Worm (Caenorhabditis elegans): Measurements from ENCODE around the gene folt-3.

folt-3 gene

DNA sequence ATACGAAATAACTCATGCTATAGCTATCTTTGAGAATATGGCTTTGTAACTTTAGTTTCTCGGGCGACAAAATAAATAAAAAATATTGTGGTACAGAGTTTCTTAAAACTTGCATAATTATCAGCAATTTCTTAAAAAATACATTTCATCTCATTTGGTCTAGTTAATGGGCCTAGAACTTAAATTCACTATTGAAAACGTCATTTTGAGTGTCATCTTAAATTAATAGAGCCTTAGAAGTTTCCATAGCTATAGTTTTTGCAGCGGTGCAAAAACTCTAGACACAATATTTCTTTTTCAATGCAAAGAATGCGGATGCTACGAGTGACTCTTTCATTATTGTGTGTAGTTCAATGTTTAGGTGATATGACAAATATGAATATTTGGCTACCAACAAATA, 2.5 kb upstream of the folt-3 start, which contains the start of gene clec-215:
TSS of gene clec-215 (plus strand) at position 301 of the 400 bp plus-strand sequence.
- TF ChIP-seq ceh-14 (tag; optimal IDR thresholded peaks at IDR 0.05), result no peak
- no peak for TF ChIP-seq ceh-22 (tag; optimal IDR thresholded peaks at IDR 0.05)
- TF ChIP-seq mec-3 (tag; optimal IDR thresholded peaks at IDR 0.05; ENCODE audit: borderline replicate concordance), result no peak
- no peak for TF ChIP-seq madf-2 (tag; optimal IDR thresholded peaks at IDR 0.05)
- no peak for TF ChIP-seq dmd-4 (tag; optimal IDR thresholded peaks at IDR 0.05; ENCODE audit: borderline replicate concordance)
- TF ChIP-seq T23F11.4 (GFP tag; optimal IDR thresholded peaks at IDR 0.05), result no peak
- TF ChIP-seq che-1 (tag; optimal IDR thresholded peaks at IDR 0.05), result no peak
- TF ChIP-seq unc-3 (GFP tag; conservative IDR thresholded peaks at IDR 0.05), result no peak
- TF ChIP-seq unc-3 (tag; optimal IDR thresholded peaks at IDR 0.05), result no peak
- TF ChIP-seq Y22D7AL.16 (tag; optimal IDR thresholded peaks at IDR 0.05), result no peak
- TF ChIP-seq gmeb-2 (tag; optimal IDR thresholded peaks at IDR 0.05), result no peak
- TF ChIP-seq C08G9.2 (tag; optimal IDR thresholded peaks at IDR 0.05), result no peak
- TF ChIP-seq pag-3 (tag; optimal IDR thresholded peaks at IDR 0.05; ENCODE audit: borderline replicate concordance), result no peak
- TF ChIP-seq pax-1 (tag; optimal IDR thresholded peaks at IDR 0.05), result no peak

DNA sequence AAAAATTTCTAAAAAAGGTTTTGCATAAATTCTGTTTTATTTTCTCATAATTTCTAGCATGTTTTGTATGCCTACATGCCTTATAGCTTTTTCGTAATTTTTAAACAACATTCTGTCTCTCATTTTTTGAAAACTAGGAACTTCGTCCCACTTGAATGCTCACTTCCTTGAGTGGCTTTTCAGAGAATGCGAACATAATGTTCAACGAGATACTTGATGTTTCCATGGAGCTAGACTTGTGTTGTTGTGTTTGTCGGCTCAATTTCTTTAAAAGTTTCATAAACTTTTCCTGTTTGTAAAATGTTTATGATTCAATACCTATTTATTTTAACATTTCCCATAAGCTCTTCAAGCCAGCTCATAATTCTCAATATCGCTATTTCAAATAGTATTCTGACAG, 4.7 kb downstream of the folt-3 start, which contains the start of gene clec-213:
TSS of gene clec-213 (plus strand) at position 301 of the 400 bp plus-strand sequence.
- TF ChIP-seq hlh-30 (tag; optimal IDR thresholded peaks at IDR 0.05; ENCODE audit: insufficient read depth) (no peak), pat-9 (tag; optimal IDR thresholded peaks at IDR 0.05) (no peak), ceh-34 (tag; optimal IDR thresholded peaks at IDR 0.05) (no peak), tbx-2 (tag; optimal IDR thresholded peaks at IDR 0.05) (no peak), nhr-232 (tag; optimal IDR thresholded peaks at IDR 0.05) (no peak), npax-4 (tag; optimal IDR thresholded peaks at IDR 0.05) (no peak), unc-86 (tag; optimal IDR thresholded peaks at IDR 0.05) (no peak), tbx-7 (tag; optimal IDR thresholded peaks at IDR 0.05) (no peak), che-1 (tag; optimal IDR thresholded peaks at IDR 0.05) (no peak), K02D7.2 (tag; optimal IDR thresholded peaks at IDR 0.05) (no peak), hlh-6 (tag; optimal IDR thresholded peaks at IDR 0.05) (no peak)

DNA sequence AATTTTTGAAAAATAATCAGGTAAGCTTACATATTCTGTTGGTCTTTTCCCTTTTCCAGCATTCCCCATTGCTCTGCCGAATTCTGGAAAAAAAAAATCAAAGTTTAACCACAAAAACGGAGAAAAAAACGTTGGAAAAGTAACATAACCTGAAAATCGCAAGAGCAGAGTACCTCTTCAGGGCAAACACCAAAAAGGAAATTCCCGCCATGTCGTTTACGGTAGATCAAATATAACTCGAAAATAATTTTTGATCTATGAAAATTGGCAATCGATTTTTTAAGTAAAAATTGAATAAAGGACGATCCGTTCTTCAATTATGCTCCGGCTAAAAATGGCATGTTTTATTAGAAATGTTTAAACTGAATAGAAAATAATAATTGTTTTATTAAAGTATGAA, 6.1 kb downstream of the folt-3 start, which contains the start of gene C50E3.11:
TSS of gene C50E3.11 (minus strand) at position 83 of the 400 bp plus-strand sequence.
- TF ChIP-seq ztf-16 (tag; optimal IDR thresholded peaks at IDR 0.05), result no peak
- TF ChIP-seq ceh-45 (GFP tag; IDR thresholded peaks at IDR 0.05), result no peak
- TF ChIP-seq che-1 (tag; optimal IDR thresholded peaks at IDR 0.05), result no peak
- no peak for TF ChIP-seq ref-2 (tag; optimal IDR thresholded peaks at IDR 0.05)
- TF ChIP-seq hlh-13 (GFP tag; optimal IDR thresholded peaks at IDR 0.05), result no peak
- TF ChIP-seq ceh-18 (tag; optimal IDR thresholded peaks at IDR 0.05), result no peak
- no peak for TF ChIP-seq syd-9 (tag; optimal IDR thresholded peaks at IDR 0.05)
- no peak for TF ChIP-seq pax-1 (tag; optimal IDR thresholded peaks at IDR 0.05)
- no peak for TF ChIP-seq fkh-6 (tag; optimal IDR thresholded peaks at IDR 0.05)
- TF ChIP-seq ceh-6 (GFP tag; optimal IDR thresholded peaks at IDR 0.05), result no peak
- no peak for TF ChIP-seq madf-2 (tag; optimal IDR thresholded peaks at IDR 0.05)

DNA sequence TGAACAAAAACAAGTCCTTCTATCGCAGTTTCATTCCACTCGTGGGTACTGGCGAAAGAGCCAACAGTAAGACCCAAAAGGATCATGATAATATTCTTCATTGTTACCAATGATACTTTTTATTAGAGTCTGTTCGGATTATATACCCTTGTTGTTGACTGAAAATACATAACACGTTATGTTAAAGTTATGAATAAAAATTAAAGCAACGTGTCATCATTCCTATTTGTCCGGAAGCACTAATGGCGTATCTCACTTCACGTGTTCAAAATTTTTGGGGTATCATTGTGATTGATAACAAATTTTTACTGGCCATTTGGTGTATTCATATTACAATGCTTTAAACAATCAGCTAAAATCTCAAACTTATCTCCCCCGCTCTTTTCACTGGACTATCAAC, 8.1 kb downstream of the folt-3 start, which contains the start of gene scl-26:
TSS of gene scl-26 (minus strand) at position 101 of the 400 bp plus-strand sequence.
- TF ChIP-seq K09A11.1 (tag; optimal IDR thresholded peaks at IDR 0.05; ENCODE audit: insufficient read depth) (no peak), che-1 (tag; optimal IDR thresholded peaks at IDR 0.05) (no peak), pag-3 (tag; optimal IDR thresholded peaks at IDR 0.05; ENCODE audit: borderline replicate concordance) (no peak), ceh-31 (tag; optimal IDR thresholded peaks at IDR 0.05) (no peak), nfya-1 (tag; optimal IDR thresholded peaks at IDR 0.05) (no peak), eyg-1 (tag; optimal IDR thresholded peaks at IDR 0.05) (no peak), lin-11 (tag; optimal IDR thresholded peaks at IDR 0.05) (no peak), dmd-4 (tag; optimal IDR thresholded peaks at IDR 0.05; ENCODE audit: borderline replicate concordance) (no peak), Y22D7AL.16 (tag; optimal IDR thresholded peaks at IDR 0.05) (no peak), rnt-1 (tag; optimal IDR thresholded peaks at IDR 0.05) (no peak), odd-2 (tag; optimal IDR thresholded peaks at IDR 0.05) (no peak), pax-1 (tag; optimal IDR thresholded peaks at IDR 0.05) (no peak), ztf-16 (tag; optimal IDR thresholded peaks at IDR 0.05) (no peak), hlh-30 (tag; optimal IDR thresholded peaks at IDR 0.05; ENCODE audit: insufficient read depth) (no peak), madf-2 (tag; optimal IDR thresholded peaks at IDR 0.05) (no peak), K02D7.2 (tag; optimal IDR thresholded peaks at IDR 0.05) (no peak), ref-2 (tag; optimal IDR thresholded peaks at IDR 0.05) (no peak), tbx-2 (tag; optimal IDR thresholded peaks at IDR 0.05) (no peak), ttx-3 (tag; optimal IDR thresholded peaks at IDR 0.05) (no peak)

Data from whole organism, late embryonic.